Fruit fly (Drosophila melanogaster) whole organism, prepupa: ENCODE measurements around the gene Nufip.
A peak's percentile ranks its signal among the peaks of the same experiment; 100 is the strongest.

Experiments
- CG10669 ChIP-seq: fragments of 200-800 bp; sonication (Bioruptor generic); optimal IDR thresholded peaks from 3 replicates; lab custom pipeline; 2018; ENCODE audit warnings: missing biosample characterization, mild to moderate bottlenecking, missing genetic modification characterization, moderate library complexity
- CG11294 ChIP-seq: fragments of 200-800 bp; sonication (Bioruptor generic); IDR thresholded peaks from 2 replicates; pipeline ENCODE4 v1.3.6; 2022; ENCODE audit warnings: missing biosample characterization, missing genetic modification characterization
- CG11762 ChIP-seq: fragments of 200-800 bp; sonication (Bioruptor generic); optimal IDR thresholded peaks from 3 replicates; lab custom pipeline; 2016; ENCODE audit warnings: missing biosample characterization, missing genetic modification characterization; ENCODE audit not compliant: insufficient read depth
- CG11902 ChIP-seq: fragments of 200-800 bp; sonication (Bioruptor generic); optimal IDR thresholded peaks from 3 replicates; lab custom pipeline; 2016; ENCODE audit warnings: missing biosample characterization, missing genetic modification characterization
- CG15336 ChIP-seq: fragments of 200-800 bp; sonication (Bioruptor generic); IDR thresholded peaks from 2 replicates; pipeline ENCODE4 v1.3.6; 2022; ENCODE audit warnings: missing biosample characterization, missing genetic modification characterization
- CG1621 ChIP-seq: fragments of 200-800 bp; sonication (Bioruptor generic); optimal IDR thresholded peaks from 3 replicates; lab custom pipeline; 2018; ENCODE audit warnings: missing biosample characterization, mild to moderate bottlenecking, missing genetic modification characterization
- CG16779 ChIP-seq: fragments of 200-800 bp; sonication (Bioruptor generic); optimal IDR thresholded peaks from 3 replicates; lab custom pipeline; 2017; ENCODE audit warnings: missing biosample characterization, mild to moderate bottlenecking, missing genetic modification characterization
- CG31627 ChIP-seq: fragments of 200-800 bp; sonication (Bioruptor generic); optimal IDR thresholded peaks from 3 replicates; lab custom pipeline; 2016; ENCODE audit warnings: missing biosample characterization, missing genetic modification characterization
- CG32006 ChIP-seq: fragments of 200-800 bp; sonication (Bioruptor generic); optimal IDR thresholded peaks from 3 replicates; lab custom pipeline; 2017; ENCODE audit warnings: missing biosample characterization, mild to moderate bottlenecking, missing genetic modification characterization
- CG34406 ChIP-seq: fragments of 200-800 bp; sonication (Bioruptor generic); optimal IDR thresholded peaks from 3 replicates; lab custom pipeline; 2016; ENCODE audit warnings: missing biosample characterization, missing genetic modification characterization
- CG3919 ChIP-seq: fragments of 200-800 bp; sonication (Bioruptor generic); optimal IDR thresholded peaks from 3 replicates; lab custom pipeline; 2016; ENCODE audit warnings: missing biosample characterization, missing genetic modification characterization
- CG4318 ChIP-seq: fragments of 200-800 bp; sonication (Bioruptor generic); optimal IDR thresholded peaks from 3 replicates; lab custom pipeline; 2017; ENCODE audit warnings: missing biosample characterization, mild to moderate bottlenecking, missing genetic modification characterization
- CG6163 ChIP-seq: fragments of 200-800 bp; sonication (Bioruptor generic); IDR thresholded peaks from 3 replicates; pipeline ENCODE4 v1.3.6; 2022; ENCODE audit warnings: missing biosample characterization, missing genetic modification characterization
- CG6792 ChIP-seq: fragments of 200-800 bp; sonication (Bioruptor generic); optimal IDR thresholded peaks from 3 replicates; lab custom pipeline; 2016; ENCODE audit warnings: missing biosample characterization, missing genetic modification characterization
- CG6808 ChIP-seq: fragments of 200-800 bp; sonication (Bioruptor generic); optimal IDR thresholded peaks from 3 replicates; lab custom pipeline; 2017; ENCODE audit warnings: missing biosample characterization, missing genetic modification characterization, mild to moderate bottlenecking, moderate library complexity, missing genetic modification reagents
- CG6854 ChIP-seq: fragments of 200-800 bp; sonication (Bioruptor generic); optimal IDR thresholded peaks from 2 replicates; lab custom pipeline; 2017; ENCODE audit warnings: missing biosample characterization, mild to moderate bottlenecking, missing genetic modification characterization
- CG7368 ChIP-seq: fragments of 200-800 bp; sonication (Bioruptor generic); optimal IDR thresholded peaks from 3 replicates; lab custom pipeline; 2016; ENCODE audit warnings: missing biosample characterization, missing genetic modification characterization
- CG8119 ChIP-seq: fragments of 200-800 bp; sonication (Bioruptor generic); IDR thresholded peaks from 3 replicates; pipeline ENCODE4 v1.3.6; 2022; ENCODE audit warnings: missing biosample characterization, missing genetic modification characterization
- CG8319 ChIP-seq: fragments of 200-800 bp; sonication (Bioruptor generic); optimal IDR thresholded peaks from 3 replicates; lab custom pipeline; 2016; ENCODE audit warnings: missing biosample characterization, missing genetic modification characterization
- CG9139 ChIP-seq: fragments of 200-800 bp; sonication (Bioruptor generic); optimal IDR thresholded peaks from 3 replicates; lab custom pipeline; 2017; ENCODE audit warnings: missing biosample characterization, mild to moderate bottlenecking, missing genetic modification characterization
- Eip75B ChIP-seq: fragments of 200-800 bp; sonication (Bioruptor generic); optimal IDR thresholded peaks from 3 replicates; lab custom pipeline; 2016; ENCODE audit warnings: missing biosample characterization, missing genetic modification characterization
- Eip78C ChIP-seq: fragments of 200-800 bp; sonication (Bioruptor generic); peaks from one replicate; lab custom pipeline; 2016; ENCODE audit warnings: missing biosample characterization, missing genetic modification characterization
- Ets21C ChIP-seq: fragments of 200-800 bp; sonication (Bioruptor generic); optimal IDR thresholded peaks from 3 replicates; lab custom pipeline; 2016; ENCODE audit warnings: missing biosample characterization, missing genetic modification characterization
- Ets96B ChIP-seq: fragments of 200-800 bp; optimal IDR thresholded peaks from 2 replicates; lab custom pipeline; 2019; ENCODE audit warnings: missing biosample characterization, mild to moderate bottlenecking, missing genetic modification characterization, moderate library complexity
- Gug ChIP-seq: fragments of 200-800 bp; sonication (Bioruptor generic); IDR thresholded peaks from 2 replicates; pipeline ENCODE4 v1.3.6; 2022; ENCODE audit warnings: missing biosample characterization, missing genetic modification characterization
- Hr38 ChIP-seq: sonication (Bioruptor generic); optimal IDR thresholded peaks from 2 replicates; lab custom pipeline; 2016; ENCODE audit warnings: missing biosample characterization, missing genetic modification characterization
- Hr39 ChIP-seq: fragments of 200-800 bp; sonication (Bioruptor generic); optimal IDR thresholded peaks from 2 replicates; lab custom pipeline; 2016; ENCODE audit warnings: missing biosample characterization, missing genetic modification characterization
- Hr4 ChIP-seq: fragments of 200-800 bp; sonication (Bioruptor generic); optimal IDR thresholded peaks from 3 replicates; lab custom pipeline; 2016; ENCODE audit warnings: missing biosample characterization, missing genetic modification characterization
- Lpt ChIP-seq: fragments of 200-800 bp; sonication (Bioruptor generic); optimal IDR thresholded peaks from 3 replicates; lab custom pipeline; 2016; ENCODE audit warnings: missing biosample characterization, missing genetic modification characterization
- Met ChIP-seq: fragments of 200-800 bp; sonication (Bioruptor generic); optimal IDR thresholded peaks from 3 replicates; lab custom pipeline; 2016; ENCODE audit warnings: missing biosample characterization, missing genetic modification characterization
- OdsH ChIP-seq: fragments of 200-800 bp; sonication (Bioruptor generic); optimal IDR thresholded peaks from 3 replicates; lab custom pipeline; 2016; ENCODE audit warnings: missing biosample characterization, missing genetic modification characterization
- Smox ChIP-seq: fragments of 200-800 bp; sonication (Bioruptor generic); optimal IDR thresholded peaks from 3 replicates; lab custom pipeline; 2016; ENCODE audit warnings: missing biosample characterization, missing genetic modification characterization
- Sox15 ChIP-seq: fragments of 200-800 bp; sonication (Bioruptor generic); optimal IDR thresholded peaks from 3 replicates; lab custom pipeline; 2016; ENCODE audit warnings: missing biosample characterization, missing genetic modification characterization
- achi ChIP-seq: fragments of 200-800 bp; sonication (Bioruptor generic); optimal IDR thresholded peaks from 3 replicates; lab custom pipeline; 2016; ENCODE audit warnings: missing biosample characterization, missing genetic modification characterization
- acj6 ChIP-seq: fragments of 200-800 bp; sonication (Bioruptor generic); optimal IDR thresholded peaks from 3 replicates; lab custom pipeline; 2016; ENCODE audit warnings: missing biosample characterization, missing genetic modification characterization
- cyc ChIP-seq: fragments of 200-800 bp; sonication (Bioruptor generic); optimal IDR thresholded peaks from 3 replicates; lab custom pipeline; 2016; ENCODE audit warnings: missing biosample characterization, missing genetic modification characterization
- esn ChIP-seq: fragments of 200-800 bp; sonication (Bioruptor generic); optimal IDR thresholded peaks from 2 replicates; lab custom pipeline; 2016; ENCODE audit warnings: missing biosample characterization, mild to moderate bottlenecking, missing genetic modification characterization, moderate library complexity
- fd59A ChIP-seq: fragments of 200-800 bp; sonication (Bioruptor generic); optimal IDR thresholded peaks from 2 replicates; lab custom pipeline; 2017; ENCODE audit warnings: missing biosample characterization, mild to moderate bottlenecking, missing genetic modification characterization, missing genetic modification reagents
- fd85E ChIP-seq: fragments of 200-800 bp; sonication (Bioruptor generic); optimal IDR thresholded peaks from 3 replicates; lab custom pipeline; 2016; ENCODE audit warnings: missing biosample characterization, missing genetic modification characterization
- fkh ChIP-seq: fragments of 200-800 bp; sonication (Bioruptor generic); optimal IDR thresholded peaks from 3 replicates; lab custom pipeline; 2017; ENCODE audit warnings: missing biosample characterization, mild to moderate bottlenecking, missing genetic modification characterization, moderate library complexity
- lz ChIP-seq: fragments of 200-800 bp; sonication (Bioruptor generic); optimal IDR thresholded peaks from 3 replicates; lab custom pipeline; 2016; ENCODE audit warnings: missing biosample characterization, missing genetic modification characterization
- net ChIP-seq: fragments of 200-800 bp; sonication (Bioruptor generic); optimal IDR thresholded peaks from 3 replicates; lab custom pipeline; 2016; ENCODE audit warnings: missing biosample characterization, missing genetic modification characterization
- pdm3 ChIP-seq: fragments of 200-800 bp; sonication (Bioruptor generic); optimal IDR thresholded peaks from 3 replicates; lab custom pipeline; 2016; ENCODE audit warnings: missing biosample characterization, missing genetic modification characterization
- spab ChIP-seq: fragments of 200-800 bp; sonication (Bioruptor generic); optimal IDR thresholded peaks from 2 replicates; lab custom pipeline; 2017; ENCODE audit warnings: missing biosample characterization, mild to moderate bottlenecking, missing genetic modification characterization, missing genetic modification reagents
- ss ChIP-seq, 2 experiments: fragments of 200-800 bp; sonication (Bioruptor generic); optimal IDR thresholded peaks; 2 replicates in 1 of 2; 3 replicates in 1 of 2; lab custom pipeline; 2017 to 2018; ENCODE audit warnings: mild to moderate bottlenecking in 2 of 2, missing biosample characterization in 2 of 2, missing genetic modification characterization in 2 of 2, moderate library complexity in 1 of 2
- svp ChIP-seq: fragments of 200-800 bp; sonication (Bioruptor generic); peaks from one replicate; lab custom pipeline; 2016; ENCODE audit warnings: missing biosample characterization, missing genetic modification characterization
- topi ChIP-seq: fragments of 200-800 bp; sonication (Bioruptor generic); optimal IDR thresholded peaks from 3 replicates; lab custom pipeline; 2016; ENCODE audit warnings: missing biosample characterization, missing genetic modification characterization
- vri ChIP-seq: fragments of 200-800 bp; sonication (Bioruptor generic); optimal IDR thresholded peaks from 3 replicates; lab custom pipeline; 2016; ENCODE audit warnings: missing biosample characterization, mild to moderate bottlenecking, missing genetic modification characterization

The Nufip gene

DNA sequence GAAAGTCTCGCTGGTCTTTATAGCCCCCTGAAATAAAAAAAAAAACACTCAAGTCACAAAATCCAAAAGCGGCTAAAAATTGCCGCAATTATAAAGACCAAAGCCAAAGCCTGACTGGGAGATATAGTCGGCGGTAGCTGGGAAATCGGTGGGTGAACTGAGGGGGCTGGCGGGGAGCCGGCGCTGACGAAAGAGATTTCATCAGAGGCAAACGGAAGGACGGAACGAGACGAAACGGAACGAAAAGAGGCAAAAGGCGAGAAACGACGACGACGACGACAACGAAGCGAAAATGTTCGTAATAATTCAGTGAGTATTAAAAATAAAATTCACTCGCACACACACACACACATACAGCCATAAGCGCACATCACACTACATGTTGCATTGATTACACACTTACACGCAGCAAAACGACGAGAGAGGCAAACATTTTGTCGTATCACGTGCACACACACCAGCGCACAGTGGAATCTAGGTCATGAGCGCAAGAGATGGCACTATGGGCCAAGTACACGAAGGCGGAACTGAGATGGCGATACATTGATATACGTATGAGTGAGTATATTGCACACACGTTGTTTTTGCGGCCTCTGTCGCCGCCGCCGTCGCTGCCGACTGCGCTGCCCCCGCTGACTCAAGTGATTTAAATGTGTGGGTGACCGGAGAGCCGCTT lies 10.9 kb upstream of the Nufip start (continued):
- no peak for TF ChIP-seq Hr38 (GFP tag; lab: Kevin White, UChicago)
- TF ChIP-seq fd85E (GFP tag; lab: Kevin White, UChicago) = no peak
- peak; percentile 21 for TF ChIP-seq esn
- TF ChIP-seq Eip78C (GFP tag; lab: Kevin White, UChicago) = peak; percentile 87
- TF ChIP-seq acj6 (GFP tag; lab: Kevin White, UChicago) = no peak
- TF ChIP-seq achi (GFP tag; lab: Kevin White, UChicago) = peak; percentile 37
- peak; percentile 99 for TF ChIP-seq Eip75B (GFP tag; lab: Kevin White, UChicago)
- TF ChIP-seq cyc = no peak
- no peak for TF ChIP-seq CG9139
- TF ChIP-seq vri (GFP tag; lab: Kevin White, UChicago) = peak; percentile 97
- TF ChIP-seq CG6854 (GFP tag; lab: Kevin White, UChicago) = peak; percentile 32
- TF ChIP-seq CG11294 (GFP tag; lab: Robert Waterston, UW) = no peak
- no peak for TF ChIP-seq CG11762 (GFP tag; lab: Kevin White, UChicago)
- TF ChIP-seq CG8119 (GFP tag; lab: Robert Waterston, UW) = peak; percentile 60; the same call in 2 of the 3 replicates
- no peak for TF ChIP-seq Gug (GFP tag; lab: Robert Waterston, UW)
- TF ChIP-seq, all 60 proteins: peak for 37

DNA sequence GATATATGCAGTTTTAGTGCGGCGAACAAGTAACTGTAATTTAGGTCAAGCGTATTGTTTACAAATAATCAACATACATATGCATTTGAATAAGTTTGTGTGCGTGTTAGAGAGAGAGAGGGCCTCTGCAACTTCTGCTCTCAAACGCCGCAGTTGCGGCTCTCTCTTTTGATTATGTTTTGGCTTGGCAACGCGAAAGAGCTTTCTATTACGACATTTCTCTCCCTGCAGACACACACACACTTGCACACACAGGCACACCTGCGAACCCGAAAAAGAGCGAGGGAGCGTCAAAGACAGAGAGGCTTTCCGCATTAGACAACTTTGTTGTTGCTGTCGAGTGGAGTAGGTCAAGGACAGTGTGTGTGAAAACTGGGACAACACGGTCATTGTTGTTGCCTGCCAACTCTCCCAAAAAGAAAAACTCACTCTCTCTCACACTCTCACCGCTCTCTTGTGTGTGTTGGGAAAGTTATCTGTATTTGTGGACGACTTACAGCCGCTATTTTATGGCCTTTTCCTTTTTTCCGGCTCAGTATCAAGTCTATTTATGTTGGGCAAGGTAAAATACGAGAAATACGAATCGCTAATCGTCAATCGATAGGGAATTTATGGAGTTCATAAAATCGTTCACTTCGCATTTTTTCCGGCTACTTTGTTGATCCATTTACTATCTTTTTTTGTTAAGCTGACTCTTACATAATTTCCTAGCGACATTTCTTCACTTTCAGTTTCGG lies 9.1 kb upstream of the Nufip start:
- TF ChIP-seq Eip78C (GFP tag; lab: Kevin White, UChicago) = peak; percentile 52
- no peak for TF ChIP-seq CG11294 (GFP tag; lab: Robert Waterston, UW)
- no peak for TF ChIP-seq Hr4 (GFP tag; lab: Kevin White, UChicago)
- TF ChIP-seq CG10669 (GFP tag; lab: Kevin White, UChicago) = no peak
- TF ChIP-seq CG7368 = no peak
- no peak for TF ChIP-seq topi (GFP tag; lab: Kevin White, UChicago)
- TF ChIP-seq CG11902 (GFP tag; lab: Kevin White, UChicago) = no peak
- no peak for TF ChIP-seq Lpt (GFP tag; lab: Kevin White, UChicago)
- 0 out of 3 replicates have a peak, but pooled peaks have one; percentile 18 for TF ChIP-seq CG6163 (GFP tag; lab: Robert Waterston, UW)
- TF ChIP-seq CG6854 (GFP tag; lab: Kevin White, UChicago) = no peak
- TF ChIP-seq CG15336 (GFP tag; lab: Robert Waterston, UW) = 0 out of 2 replicates have a peak, but pooled peaks have one; percentile 47
- no peak for TF ChIP-seq pdm3
- no peak for TF ChIP-seq Hr38 (GFP tag; lab: Kevin White, UChicago)
- TF ChIP-seq CG6792 (GFP tag; lab: Kevin White, UChicago) = no peak
- TF ChIP-seq CG32006 (GFP tag; lab: Kevin White, UChicago) = no peak
- TF ChIP-seq OdsH = no peak
- TF ChIP-seq net (GFP tag; lab: Kevin White, UChicago) = no peak
- peak; percentile 62 for TF ChIP-seq vri (GFP tag; lab: Kevin White, UChicago)
- no peak for TF ChIP-seq ss (GFP tag; optimal IDR thresholded peaks at IDR 0.05; lab: Kevin White, UChicago)
- no peak for TF ChIP-seq Ets21C (GFP tag; lab: Kevin White, UChicago)
- TF ChIP-seq fd59A = no peak
- no peak for TF ChIP-seq CG8319 (GFP tag; lab: Kevin White, UChicago)
- TF ChIP-seq CG4318 = no peak
- TF ChIP-seq Met (GFP tag; lab: Kevin White, UChicago) = no peak
- TF ChIP-seq CG3919 (GFP tag; lab: Kevin White, UChicago) = no peak
- TF ChIP-seq CG16779 (tag; lab: Kevin White, UChicago) = no peak
- no peak for TF ChIP-seq Sox15 (GFP tag; lab: Kevin White, UChicago)
- no peak for TF ChIP-seq Hr39 (GFP tag; lab: Kevin White, UChicago)
- peak; percentile 53 for TF ChIP-seq Eip75B (GFP tag; lab: Kevin White, UChicago)
- TF ChIP-seq CG34406 (GFP tag; lab: Kevin White, UChicago) = no peak
- no peak for TF ChIP-seq svp (GFP tag; lab: Kevin White, UChicago)
- peak; percentile 44; the same call in 2 of the 3 replicates for TF ChIP-seq CG8119 (GFP tag; lab: Robert Waterston, UW)
- no peak for TF ChIP-seq CG6808
- TF ChIP-seq CG1621 (tag; lab: Kevin White, UChicago) = no peak
- TF ChIP-seq fkh (GFP tag; lab: Kevin White, UChicago) = peak; percentile 21
- TF ChIP-seq CG31627 (GFP tag; lab: Kevin White, UChicago) = no peak
- no peak for TF ChIP-seq lz (GFP tag; lab: Kevin White, UChicago)
- TF ChIP-seq Smox (GFP tag; lab: Kevin White, UChicago) = no peak
- no peak for TF ChIP-seq Ets96B (tag; lab: Kevin White, UChicago)
- no peak for TF ChIP-seq spab
